Worm (Caenorhabditis elegans): ENCODE data around the gene irld-65.

- TF ChIP-seq unc-62 (GFP tag; optimal IDR thresholded peaks at IDR 0.05) = no peak
- TF ChIP-seq lin-13 (tag; optimal IDR thresholded peaks at IDR 0.05) = no peak
- TF ChIP-seq nhr-76 (tag; optimal IDR thresholded peaks at IDR 0.05) = no peak
- no peak for TF ChIP-seq hlh-1 (tag; optimal IDR thresholded peaks at IDR 0.05)
- TF ChIP-seq elt-3 (tag; optimal IDR thresholded peaks at IDR 0.05) = no peak
- no peak for TF ChIP-seq lin-32 (GFP tag; optimal IDR thresholded peaks at IDR 0.05)
- TF ChIP-seq nhr-28 (tag; optimal IDR thresholded peaks at IDR 0.05) = no peak
- no peak for TF ChIP-seq unc-39 (tag; optimal IDR thresholded peaks at IDR 0.05)
- no peak for TF ChIP-seq pha-4 (tag; optimal IDR thresholded peaks at IDR 0.05)
- no peak for TF ChIP-seq snpc-4 (tag; optimal IDR thresholded peaks at IDR 0.05)
- TF ChIP-seq ztf-11 (tag; optimal IDR thresholded peaks at IDR 0.05) = no peak
Measured at ce11 chrII:2931564-2931963, 6.2 kb downstream of the irld-65 start.
